Fruit fly (Drosophila melanogaster): ENCODE data around the gene CG32100.

The CG32100 gene

DNA sequence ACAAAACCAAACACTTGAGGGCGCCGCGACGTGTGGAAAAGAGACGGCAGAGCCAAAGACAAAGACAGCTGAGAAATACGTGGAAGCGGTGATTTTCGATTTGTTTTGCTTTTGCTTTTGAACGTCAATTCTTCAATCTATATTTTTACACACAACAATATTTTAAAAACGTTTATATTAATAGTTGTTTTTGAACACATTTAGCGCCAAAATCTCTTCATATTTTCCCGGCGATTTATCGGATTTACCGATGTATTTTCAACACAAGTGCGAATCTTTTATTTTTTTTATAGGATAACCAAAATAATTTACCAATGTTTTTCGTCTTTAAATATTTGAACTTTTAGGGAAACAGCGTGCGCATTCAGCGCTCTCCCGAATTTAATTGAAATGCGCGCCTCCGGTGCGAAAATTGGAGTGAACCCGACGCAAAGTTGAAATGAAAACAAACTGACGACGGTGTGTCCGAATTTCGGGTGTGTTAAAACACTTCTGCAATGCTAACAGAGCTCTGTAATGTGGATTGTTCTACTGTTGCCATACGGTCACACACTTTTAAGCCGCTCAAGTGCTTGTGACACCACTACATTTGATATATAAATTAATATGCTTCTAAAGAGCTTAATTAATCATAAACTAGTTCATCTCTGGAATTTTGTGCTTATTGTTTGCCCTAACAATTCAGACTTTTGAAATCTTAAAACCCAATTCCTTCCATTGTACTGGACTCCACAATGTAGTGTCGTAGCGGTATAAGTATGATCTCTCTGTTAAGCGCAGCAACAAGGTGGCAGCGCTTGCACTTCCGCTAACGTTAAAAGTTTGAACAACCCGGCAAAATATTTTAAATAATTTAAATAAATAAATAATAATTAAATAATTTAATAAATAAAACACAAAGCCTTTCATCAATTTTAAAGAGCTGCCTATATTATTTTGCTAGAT lies 713 bp upstream of the CG32100 start, which contains the start of gene app (continued):
- TF ChIP-seq CG6254 (GFP tag; optimal IDR thresholded peaks at IDR 0.05), result peak; percentile 73
- peak; percentile 87 for TF ChIP-seq grau (tag; optimal IDR thresholded peaks at IDR 0.05)
- peak; percentile 53; the same call in 1 of the 2 replicates for TF ChIP-seq rib (GFP tag; IDR thresholded peaks at IDR 0.05)
- TF ChIP-seq peb (GFP tag; IDR thresholded peaks at IDR 0.05), result peak; percentile 82
- TF ChIP-seq CG15269 (tag; optimal IDR thresholded peaks at IDR 0.05), result peak; percentile 90
- peak; percentile 70 for TF ChIP-seq CG31365 (tag; optimal IDR thresholded peaks at IDR 0.05)
- TF ChIP-seq z (GFP tag; IDR thresholded peaks at IDR 0.05), result no peak
- peak; percentile 73 for TF ChIP-seq gsb (GFP tag; IDR thresholded peaks at IDR 0.05)
- TF ChIP-seq CG10366 (GFP tag; IDR thresholded peaks at IDR 0.05), result peak; percentile 87
- peak; percentile 88 for TF ChIP-seq Rx (GFP tag; IDR thresholded peaks at IDR 0.05)
- peak; percentile 77 for TF ChIP-seq CG12299 (tag; optimal IDR thresholded peaks at IDR 0.05)
- TF ChIP-seq CG13624 (GFP tag; optimal IDR thresholded peaks at IDR 0.05), result peak; percentile 48
- peak; percentile 78 for TF ChIP-seq CG7786 (GFP tag; optimal IDR thresholded peaks at IDR 0.05)
- peak; percentile 60 to 72 for TF ChIP-seq chif (GFP tag; optimal IDR thresholded peaks at IDR 0.05)
- TF ChIP-seq lov (optimal IDR thresholded peaks at IDR 0.05), result no peak
- peak; percentile 86 for TF ChIP-seq lov (GFP tag; IDR thresholded peaks at IDR 0.05)
- TF ChIP-seq CG17912 (GFP tag; optimal IDR thresholded peaks at IDR 0.05), result peak; percentile 89
- peak; percentile 74 for TF ChIP-seq CG10462 (GFP tag; optimal IDR thresholded peaks at IDR 0.05)
- TF ChIP-seq Spps (tag; optimal IDR thresholded peaks at IDR 0.05), result peak; percentile 24
- peak; percentile 83 for TF ChIP-seq CG15514 (GFP tag; optimal IDR thresholded peaks at IDR 0.05)
- TF ChIP-seq br (optimal IDR thresholded peaks at IDR 0.05), result no peak
- TF ChIP-seq eve (GFP tag; optimal IDR thresholded peaks at IDR 0.05), result peak in 1 of 2 experiments; percentile 36
- peak; percentile 70 for TF ChIP-seq sisA (GFP tag; IDR thresholded peaks at IDR 0.05)
- TF ChIP-seq sens (GFP tag), result peak; percentile 91
- TF ChIP-seq HLH54F (GFP tag; optimal IDR thresholded peaks at IDR 0.05), result peak; percentile 73
- TF ChIP-seq Ptx1 (GFP tag; IDR thresholded peaks at IDR 0.05), result peak; percentile 93
- TF ChIP-seq corto (GFP tag; optimal IDR thresholded peaks at IDR 0.05), result peak; percentile 72
- TF ChIP-seq Hmr (GFP tag; optimal IDR thresholded peaks at IDR 0.05), result peak; percentile 90
- TF ChIP-seq sim (GFP tag; IDR thresholded peaks at IDR 0.05), result peak; percentile 74; the same call in 1 of the 2 replicates
- peak; percentile 76 for TF ChIP-seq D19B (GFP tag; optimal IDR thresholded peaks at IDR 0.05)
- TF ChIP-seq Asciz (GFP tag; optimal IDR thresholded peaks at IDR 0.05), result peak; percentile 74
- peak; percentile 90 for TF ChIP-seq sug (tag; optimal IDR thresholded peaks at IDR 0.05)
- peak; percentile 74 for TF ChIP-seq run (tag; optimal IDR thresholded peaks at IDR 0.05)
- TF ChIP-seq Optix (GFP tag; IDR thresholded peaks at IDR 0.05), result peak; percentile 92
- peak; percentile 86 for TF ChIP-seq Jarid2 (GFP tag; optimal IDR thresholded peaks at IDR 0.05)
- TF ChIP-seq CG4328 (GFP tag; optimal IDR thresholded peaks at IDR 0.05), result peak; percentile 94
- TF ChIP-seq CG10209 (GFP tag; optimal IDR thresholded peaks at IDR 0.05), result peak; percentile 92
- peak; percentile 67 to 72 for TF ChIP-seq Pdp1 (GFP tag; optimal IDR thresholded peaks at IDR 0.05)
- TF ChIP-seq Hr78 (GFP tag; optimal IDR thresholded peaks at IDR 0.05), result peak in 1 of 2 experiments; percentile 19
- TF ChIP-seq nmo (GFP tag; optimal IDR thresholded peaks at IDR 0.05), result peak; percentile 91
- no peak for TF ChIP-seq crol (GFP tag; IDR thresholded peaks at IDR 0.05)
- peak; percentile 79 for TF ChIP-seq CG13894 (tag; optimal IDR thresholded peaks at IDR 0.05)
- peak; percentile 90 for TF ChIP-seq H2.0 (GFP tag; IDR thresholded peaks at IDR 0.05)
- peak; percentile 82 for TF ChIP-seq org-1 (GFP tag; optimal IDR thresholded peaks at IDR 0.05)
- no peak for TF ChIP-seq slou (GFP tag; optimal IDR thresholded peaks at IDR 0.05)
- peak; percentile 84 for TF ChIP-seq CG4730 (GFP tag; IDR thresholded peaks at IDR 0.05)
- TF ChIP-seq ERR (GFP tag; optimal IDR thresholded peaks at IDR 0.05), result peak; percentile 36
- TF ChIP-seq Taf1 (GFP tag; IDR thresholded peaks at IDR 0.05), result 0 out of 2 replicates have a peak, but pooled peaks have one; percentile 42
- TF ChIP-seq ewg (GFP tag; optimal IDR thresholded peaks at IDR 0.05), result peak; percentile 80

All from whole organism, embryonic.